Worm (Caenorhabditis elegans): ENCODE results near the gene fbxa-95.

- no peak for TF ChIP-seq T22C8.4 (GFP tag; IDR thresholded peaks at IDR 0.05)
- TF ChIP-seq tab-1 (GFP tag; IDR thresholded peaks at IDR 0.05) = no peak
- TF ChIP-seq ref-1 (GFP tag; conservative IDR thresholded peaks at IDR 0.05) = no peak
These were observed 7.1 kb downstream of the fbxa-95 start, which contains the start of gene F28F8.9 for ce11 chrV:15578386-15578785.

Measured in whole organism, midembryonic.